Fruit fly (Drosophila melanogaster) whole organism, embryonic: Measurements from ENCODE around the gene CG3301.

ENCODE experiments used
- Atf-2 ChIP-seq: fragments of 200-800 bp; sonication (Bioruptor generic); optimal IDR thresholded peaks from 2 replicates; lab custom pipeline; 2016; ENCODE audit warnings: missing biosample characterization, missing genetic modification characterization
- B-H1 ChIP-seq: fragments of 200-800 bp; sonication (Bioruptor generic); IDR thresholded peaks from 3 replicates; pipeline ENCODE4 v1.3.6; 2022; ENCODE audit warnings: missing biosample characterization, missing genetic modification characterization
- Bdp1 ChIP-seq: fragments of 200-800 bp; sonication (Bioruptor generic); optimal IDR thresholded peaks from 3 replicates; lab custom pipeline; 2016; ENCODE audit warnings: missing biosample characterization, missing genetic modification characterization
- Bgb ChIP-seq: fragments of 200-800 bp; sonication (Bioruptor generic); IDR thresholded peaks from 2 replicates; pipeline ENCODE4 v1.3.6; 2022; ENCODE audit warnings: missing biosample characterization, missing genetic modification characterization; ENCODE audit not compliant: partially characterized antibody
- CG10267 ChIP-seq: fragments of 200-800 bp; sonication (Bioruptor generic); optimal IDR thresholded peaks from 2 replicates; lab custom pipeline; 2018; ENCODE audit warnings: missing biosample characterization, mild to moderate bottlenecking, missing genetic modification characterization, moderate library complexity
- CG11456 ChIP-seq: fragments of 200-800 bp; sonication (Bioruptor generic); IDR thresholded peaks from 3 replicates; pipeline ENCODE4 v1.3.6; 2022; ENCODE audit warnings: missing biosample characterization, missing genetic modification characterization
- CG11723 ChIP-seq: fragments of 200-800 bp; sonication (Bioruptor generic); optimal IDR thresholded peaks from 2 replicates; lab custom pipeline; 2017; ENCODE audit warnings: missing biosample characterization, mild to moderate bottlenecking, missing genetic modification characterization
- CG12769 ChIP-seq: fragments of 200-800 bp; sonication (Bioruptor generic); optimal IDR thresholded peaks from 2 replicates; lab custom pipeline; 2019; ENCODE audit warnings: missing biosample characterization, mild to moderate bottlenecking, missing genetic modification characterization, moderate library complexity
- CG14014 ChIP-seq: fragments of 200-800 bp; sonication (Bioruptor generic); IDR thresholded peaks from 2 replicates; pipeline ENCODE4 v1.3.6; 2022; ENCODE audit warnings: missing biosample characterization, missing genetic modification characterization
- CG14050 ChIP-seq: fragments of 200-800 bp; sonication (Bioruptor generic); IDR thresholded peaks from 3 replicates; pipeline ENCODE4 v1.3.6; 2022; ENCODE audit warnings: missing biosample characterization, missing genetic modification characterization
- CG1602 ChIP-seq: fragments of 200-800 bp; sonication (Bioruptor generic); optimal IDR thresholded peaks from 3 replicates; lab custom pipeline; 2016; ENCODE audit warnings: missing biosample characterization, missing genetic modification characterization
- CG16815 ChIP-seq: fragments of 200-800 bp; sonication (Bioruptor generic); optimal IDR thresholded peaks from 3 replicates; lab custom pipeline; 2017; ENCODE audit warnings: missing biosample characterization, mild to moderate bottlenecking, missing genetic modification characterization
- CG18476 ChIP-seq: fragments of 200-800 bp; sonication (Bioruptor generic); optimal IDR thresholded peaks from 2 replicates; lab custom pipeline; 2016; ENCODE audit warnings: missing biosample characterization, mild to moderate bottlenecking, missing genetic modification characterization
- CG2116 ChIP-seq: fragments of 200-800 bp; sonication (Bioruptor generic); optimal IDR thresholded peaks from 3 replicates; lab custom pipeline; 2018; ENCODE audit warnings: missing biosample characterization, mild to moderate bottlenecking, missing genetic modification characterization
- CG2199 ChIP-seq: fragments of 200-800 bp; sonication (Bioruptor generic); IDR thresholded peaks from 3 replicates; pipeline ENCODE4 v1.3.6; 2022; ENCODE audit warnings: missing biosample characterization, missing genetic modification characterization
- CG2875 ChIP-seq: fragments of 200-800 bp; sonication (Bioruptor generic); optimal IDR thresholded peaks from 2 replicates; lab custom pipeline; 2017; ENCODE audit warnings: missing biosample characterization, mild to moderate bottlenecking, missing genetic modification characterization, missing genetic modification reagents
- CG31441 ChIP-seq: fragments of 200-800 bp; sonication (Bioruptor generic); IDR thresholded peaks from 2 replicates; pipeline ENCODE4 v1.3.6; 2022; ENCODE audit warnings: missing biosample characterization, missing genetic modification characterization
- CG43689 ChIP-seq: fragments of 200-800 bp; sonication (Bioruptor generic); IDR thresholded peaks from 2 replicates; pipeline ENCODE4 v1.3.6; 2022; ENCODE audit warnings: missing biosample characterization, missing genetic modification characterization
- CG6791 ChIP-seq: fragments of 200-800 bp; sonication (Bioruptor generic); IDR thresholded peaks from 3 replicates; pipeline ENCODE4 v1.3.6; 2022; ENCODE audit warnings: missing biosample characterization, missing genetic modification characterization; ENCODE audit not compliant: partially characterized antibody
- CG7357 ChIP-seq: fragments of 200-800 bp; sonication (Bioruptor generic); IDR thresholded peaks from 3 replicates; pipeline ENCODE4 v1.3.6; 2022; ENCODE audit warnings: missing biosample characterization, missing genetic modification characterization
- CG7987 ChIP-seq: fragments of 200-800 bp; sonication (Bioruptor generic); optimal IDR thresholded peaks from 2 replicates; lab custom pipeline; 2018; ENCODE audit warnings: missing biosample characterization, mild to moderate bottlenecking, missing genetic modification characterization, moderate library complexity
- CG8281 ChIP-seq: fragments of 200-800 bp; sonication (Bioruptor generic); optimal IDR thresholded peaks from 2 replicates; lab custom pipeline; 2018; ENCODE audit warnings: missing biosample characterization, mild to moderate bottlenecking, missing genetic modification characterization, moderate library complexity
- CG8359 ChIP-seq: fragments of 200-800 bp; sonication (Bioruptor generic); optimal IDR thresholded peaks from 2 replicates; lab custom pipeline; 2017; ENCODE audit warnings: missing biosample characterization, mild to moderate bottlenecking, missing genetic modification characterization, borderline replicate concordance
- CG8388 ChIP-seq: fragments of 200-800 bp; sonication (Bioruptor generic); optimal IDR thresholded peaks from 2 replicates; lab custom pipeline; 2019; ENCODE audit warnings: missing biosample characterization, mild to moderate bottlenecking, missing genetic modification characterization, moderate library complexity
- Deaf1 ChIP-seq: fragments of 200-800 bp; optimal IDR thresholded peaks from 3 replicates; lab custom pipeline; 2019; ENCODE audit warnings: missing biosample characterization, mild to moderate bottlenecking, missing genetic modification characterization, moderate library complexity
- Dek ChIP-seq: fragments of 200-800 bp; sonication (Bioruptor generic); optimal IDR thresholded peaks from 3 replicates; lab custom pipeline; 2019; ENCODE audit warnings: missing biosample characterization, mild to moderate bottlenecking, missing genetic modification characterization, moderate library complexity
- Dip3 ChIP-seq: fragments of 200-800 bp; sonication (Bioruptor generic); optimal IDR thresholded peaks from 3 replicates; lab custom pipeline; 2016; ENCODE audit warnings: missing biosample characterization, missing genetic modification characterization
- E2f1 ChIP-seq: fragments of 200-800 bp; sonication (Bioruptor generic); IDR thresholded peaks from 2 replicates; pipeline ENCODE4 v1.3.6; 2022; ENCODE audit warnings: missing biosample characterization, missing genetic modification characterization
- ERR ChIP-seq: fragments of 200-800 bp; sonication (Bioruptor generic); optimal IDR thresholded peaks from 2 replicates; lab custom pipeline; 2016; ENCODE audit warnings: missing biosample characterization, missing genetic modification characterization
- Fer1 ChIP-seq: fragments of 200-800 bp; sonication (Bioruptor generic); optimal IDR thresholded peaks from 2 replicates; lab custom pipeline; 2017; ENCODE audit warnings: missing biosample characterization, mild to moderate bottlenecking, missing genetic modification characterization
- Gsc ChIP-seq: fragments of 200-800 bp; sonication (Bioruptor generic); IDR thresholded peaks from 2 replicates; pipeline ENCODE4 v1.3.6; 2022; ENCODE audit warnings: missing biosample characterization, missing genetic modification characterization
- HLH4C ChIP-seq: fragments of 200-800 bp; sonication (Bioruptor generic); IDR thresholded peaks from 3 replicates; pipeline ENCODE4 v1.3.6; 2022; ENCODE audit warnings: missing biosample characterization, missing genetic modification characterization; ENCODE audit not compliant: partially characterized antibody
- HmgZ ChIP-seq: fragments of 200-800 bp; sonication (Bioruptor generic); optimal IDR thresholded peaks from 2 replicates; lab custom pipeline; 2018; ENCODE audit warnings: missing biosample characterization, mild to moderate bottlenecking, missing genetic modification characterization
- Lpt ChIP-seq: fragments of >200 bp; optimal IDR thresholded peaks from 2 replicates; lab custom pipeline; 2018; ENCODE audit warnings: missing biosample characterization, missing genetic modification characterization
- NK7.1 ChIP-seq: fragments of 200-800 bp; sonication (Bioruptor generic); optimal IDR thresholded peaks from 3 replicates; lab custom pipeline; 2016; ENCODE audit warnings: missing biosample characterization, missing genetic modification characterization
- NfI ChIP-seq: fragments of 200-800 bp; sonication (Bioruptor generic); optimal IDR thresholded peaks from 3 replicates; lab custom pipeline; 2018; ENCODE audit warnings: missing biosample characterization, mild to moderate bottlenecking, missing genetic modification characterization, moderate library complexity
- Side ChIP-seq: fragments of 200-800 bp; sonication (Bioruptor generic); optimal IDR thresholded peaks from 2 replicates; lab custom pipeline; 2016; ENCODE audit warnings: missing biosample characterization, missing genetic modification characterization
- YL-1 ChIP-seq: fragments of 200-800 bp; sonication (Bioruptor generic); optimal IDR thresholded peaks from 3 replicates; lab custom pipeline; 2017; ENCODE audit warnings: missing biosample characterization, mild to moderate bottlenecking, missing genetic modification characterization
- dati ChIP-seq: fragments of 200-800 bp; sonication (Bioruptor generic); IDR thresholded peaks from 2 replicates; pipeline ENCODE4 v1.3.6; 2022; ENCODE audit warnings: missing biosample characterization, missing genetic modification characterization
- dpn ChIP-seq, 2 experiments: fragments of 200-800 bp; sonication (Bioruptor generic); optimal IDR thresholded peaks; 3 replicates each; lab custom pipeline; 2016; ENCODE audit warnings: missing biosample characterization in 2 of 2, missing genetic modification characterization in 2 of 2
- lola ChIP-seq, 3 experiments: fragments of >200 bp in 2 of 3; fragments of 200-800 bp in 1 of 3; sonication (Bioruptor generic) in 1 of 3; optimal IDR thresholded peaks; 2 replicates each; lab custom pipeline; 2017 to 2019; ENCODE audit warnings: missing biosample characterization in 3 of 3, missing genetic modification characterization in 3 of 3, mild to moderate bottlenecking in 1 of 3, moderate library complexity in 1 of 3
- odd ChIP-seq: fragments of 200-800 bp; sonication (Bioruptor generic); optimal IDR thresholded peaks from 2 replicates; lab custom pipeline; 2017; ENCODE audit warnings: missing biosample characterization, mild to moderate bottlenecking, missing genetic modification characterization
- salm ChIP-seq: fragments of 200-800 bp; sonication (Bioruptor generic); optimal IDR thresholded peaks from 2 replicates; lab custom pipeline; 2018; ENCODE audit warnings: missing biosample characterization, mild to moderate bottlenecking, missing genetic modification characterization
- seq ChIP-seq: fragments of 200-800 bp; sonication (Bioruptor generic); IDR thresholded peaks from 2 replicates; pipeline ENCODE4 v1.3.6; 2022; ENCODE audit warnings: missing biosample characterization, missing genetic modification characterization
- stwl ChIP-seq: fragments of 200-800 bp; sonication (Bioruptor generic); optimal IDR thresholded peaks from 3 replicates; lab custom pipeline; 2018; ENCODE audit warnings: missing biosample characterization, mild to moderate bottlenecking, missing genetic modification characterization, moderate library complexity
- sug ChIP-seq: fragments of 200-800 bp; optimal IDR thresholded peaks from 2 replicates; lab custom pipeline; 2019; ENCODE audit warnings: missing biosample characterization, mild to moderate bottlenecking, missing genetic modification characterization, moderate library complexity
- tx ChIP-seq: fragments of 200-800 bp; sonication (Bioruptor generic); optimal IDR thresholded peaks from 2 replicates; lab custom pipeline; 2016; ENCODE audit warnings: missing biosample characterization, missing genetic modification characterization
- wek ChIP-seq: fragments of 200-800 bp; sonication (Bioruptor generic); optimal IDR thresholded peaks from 3 replicates; lab custom pipeline; 2018; ENCODE audit warnings: missing biosample characterization, mild to moderate bottlenecking, missing genetic modification characterization, moderate library complexity
- yki ChIP-seq: fragments of >200 bp; optimal IDR thresholded peaks from 3 replicates; lab custom pipeline; 2018
- zf30C ChIP-seq: fragments of 200-800 bp; sonication (Bioruptor generic); optimal IDR thresholded peaks from 3 replicates; lab custom pipeline; 2018; ENCODE audit warnings: missing biosample characterization, mild to moderate bottlenecking, missing genetic modification characterization

Gene CG3301

dm6 chr3R:21273427-21274038 lies 2.5 kb downstream of the CG3301 start, which contains the start of gene CG3308 (continued):
- TF ChIP-seq NK7.1 (no peak), Side (no peak), Fer1 (GFP tag; lab: Kevin White, UChicago) (peak; percentile 56), tx (GFP tag; lab: Kevin White, UChicago) (no peak), B-H1 (no peak), CG10267 (tag; lab: Kevin White, UChicago) (peak; percentile 97), Gsc (GFP tag; lab: Robert Waterston, UW) (no peak), Dek (tag; lab: Kevin White, UChicago) (peak; percentile 14), CG7987 (peak; percentile 47), E2f1 (no peak), CG8388 (no peak), Dip3 (GFP tag; lab: Kevin White, UChicago) (no peak), HLH4C (GFP tag; lab: Robert Waterston, UW) (peak; percentile 80), Lpt (no peak), Deaf1 (tag; lab: Kevin White, UChicago) (peak; percentile 47), CG7357 (GFP tag; lab: Robert Waterston, UW) (no peak), YL-1 (GFP tag; lab: Kevin White, UChicago) (peak; percentile 68), lola (GFP tag; optimal IDR thresholded peaks at IDR 0.05; lab: Kevin White, UChicago) (no peak), Bdp1 (peak; percentile 33), sug (peak; percentile 51), CG11456 (GFP tag; lab: Robert Waterston, UW) (peak; percentile 67; the same call in 2 of the 3 replicates), CG43689 (GFP tag; lab: Robert Waterston, UW) (no peak), CG16815 (no peak), CG6791 (GFP tag; lab: Robert Waterston, UW) (peak; percentile 82), CG8281 (tag; lab: Kevin White, UChicago) (no peak), odd (GFP tag; lab: Kevin White, UChicago) (no peak), CG12769 (tag; lab: Kevin White, UChicago) (peak; percentile 15), CG31441 (GFP tag; lab: Robert Waterston, UW) (no peak), CG11723 (GFP tag; lab: Kevin White, UChicago) (no peak), Atf-2 (no peak), ERR (no peak), wek (no peak), CG14014 (no peak; the same call in 1 of the 2 replicates), CG14050 (GFP tag; lab: Robert Waterston, UW) (0 out of 3 replicates have a peak, but pooled peaks have one; percentile 10), dati (no peak), seq (no peak), zf30C (GFP tag; lab: Kevin White, UChicago) (no peak), NfI (GFP tag; lab: Kevin White, UChicago) (peak; percentile 49), CG18476 (GFP tag; lab: Kevin White, UChicago) (peak; percentile 24), stwl (tag; lab: Kevin White, UChicago) (peak; percentile 88), CG8359 (GFP tag; lab: Kevin White, UChicago) (no peak), CG2875 (GFP tag; lab: Kevin White, UChicago) (no peak), salm (no peak), HmgZ (tag; lab: Kevin White, UChicago) (peak; percentile 74), dpn (GFP tag; optimal IDR thresholded peaks at IDR 0.05; lab: Kevin White, UChicago) (peak; percentile 40 to 51), yki (no peak), CG1602 (GFP tag; lab: Kevin White, UChicago) (peak; percentile 25), CG2199 (GFP tag; lab: Robert Waterston, UW) (no peak), Bgb (GFP tag; lab: Robert Waterston, UW) (peak; percentile 92), CG2116 (peak; percentile 80)
